Fruit fly (Drosophila melanogaster) whole organism: ENCODE data around the gene rost.

Experiments used
- CG8478 ChIP-seq: fragments of >200 bp; optimal IDR thresholded peaks from 2 replicates; lab custom pipeline; 2018; ENCODE audit warnings: inconsistent platforms
- Dll ChIP-seq: fragments of >200 bp; optimal IDR thresholded peaks from 2 replicates; lab custom pipeline; 2017
- EcR ChIP-seq, 2 experiments: fragments of >200 bp; optimal IDR thresholded peaks; 2 replicates each; lab custom pipeline; 2017; ENCODE audit warnings: missing biosample characterization in 2 of 2, missing genetic modification characterization in 2 of 2, missing genetic modification reagents in 2 of 2
- pan ChIP-seq: fragments of >200 bp; optimal IDR thresholded peaks from 2 replicates; lab custom pipeline; 2017
- psq ChIP-seq: fragments of >200 bp; optimal IDR thresholded peaks from 2 replicates; lab custom pipeline; 2017
- usp ChIP-seq: fragments of >200 bp; optimal IDR thresholded peaks from 2 replicates; lab custom pipeline; 2017; ENCODE audit warnings: missing biosample characterization, missing genetic modification characterization, mixed read lengths

The rost gene

dm6 chr2L:8987251-8987937 lies 1.9 kb downstream of the rost start:
- TF ChIP-seq Dll (lab: Kevin White, UChicago) (no peak), usp (GFP tag; lab: Kevin White, UChicago) (no peak), pan (lab: Kevin White, UChicago) (no peak), CG8478 (lab: Kevin White, UChicago) (no peak), psq (lab: Kevin White, UChicago) (no peak), EcR (GFP tag; optimal IDR thresholded peaks at IDR 0.05; lab: Kevin White, UChicago) (no peak)

- TF ChIP-seq CG8478 (lab: Kevin White, UChicago) (no peak), pan (lab: Kevin White, UChicago) (no peak), usp (GFP tag; lab: Kevin White, UChicago) (no peak), psq (lab: Kevin White, UChicago) (no peak), EcR (GFP tag; optimal IDR thresholded peaks at IDR 0.05; lab: Kevin White, UChicago) (no peak), Dll (lab: Kevin White, UChicago) (no peak)
These were observed 4.6 kb downstream of the rost start, which contains the start of gene CG13101 for dm6 chr2L:8984614-8985318. TSS of gene CG13101 (minus strand) at chr2L:8984872.

dm6 chr2L:8982584-8983302 lies 6.6 kb downstream of the rost start:
- TF ChIP-seq EcR (GFP tag; optimal IDR thresholded peaks at IDR 0.05; lab: Kevin White, UChicago) (no peak), CG8478 (lab: Kevin White, UChicago) (no peak), psq (lab: Kevin White, UChicago) (no peak), usp (GFP tag; lab: Kevin White, UChicago) (no peak), pan (lab: Kevin White, UChicago) (no peak), Dll (lab: Kevin White, UChicago) (no peak)

- TF ChIP-seq psq (lab: Kevin White, UChicago) (no peak), CG8478 (lab: Kevin White, UChicago) (no peak), Dll (lab: Kevin White, UChicago) (no peak), pan (lab: Kevin White, UChicago) (no peak), usp (GFP tag; lab: Kevin White, UChicago) (no peak), EcR (GFP tag; optimal IDR thresholded peaks at IDR 0.05; lab: Kevin White, UChicago) (no peak)
These were observed 9.0 kb downstream of the rost start, which contains the start of gene CG18662 for dm6 chr2L:8980359-8980758. TSS of gene CG18662 (plus strand) at chr2L:8980659.

dm6 chr2L:8975328-8975727 lies 14.0 kb downstream of the rost start, which contains the start of gene CG9541:
TSS of gene CG9541 (minus strand) at chr2L:8975428.
- no peak for TF ChIP-seq psq (lab: Kevin White, UChicago)
- no peak for TF ChIP-seq Dll (lab: Kevin White, UChicago)
- TF ChIP-seq CG8478 (lab: Kevin White, UChicago): no peak
- TF ChIP-seq pan (lab: Kevin White, UChicago): no peak
- TF ChIP-seq usp (GFP tag; lab: Kevin White, UChicago): no peak
- no peak for TF ChIP-seq EcR (GFP tag; optimal IDR thresholded peaks at IDR 0.05; lab: Kevin White, UChicago)

dm6 chr2L:8974506-8974905 lies 14.8 kb downstream of the rost start:
- no peak for TF ChIP-seq CG8478 (lab: Kevin White, UChicago)
- TF ChIP-seq EcR (GFP tag; optimal IDR thresholded peaks at IDR 0.05; lab: Kevin White, UChicago): no peak
- no peak for TF ChIP-seq usp (GFP tag; lab: Kevin White, UChicago)
- no peak for TF ChIP-seq pan (lab: Kevin White, UChicago)
- no peak for TF ChIP-seq Dll (lab: Kevin White, UChicago)
- TF ChIP-seq psq (lab: Kevin White, UChicago): no peak

dm6 chr2L:8972905-8973304 lies 16.4 kb downstream of the rost start:
- TF ChIP-seq psq (lab: Kevin White, UChicago) (no peak), usp (GFP tag; lab: Kevin White, UChicago) (no peak), pan (lab: Kevin White, UChicago) (no peak), Dll (lab: Kevin White, UChicago) (no peak), EcR (GFP tag; optimal IDR thresholded peaks at IDR 0.05; lab: Kevin White, UChicago) (no peak), CG8478 (lab: Kevin White, UChicago) (no peak)

dm6 chr2L:8967235-8967634 lies 22.1 kb downstream of the rost start, which contains the start of gene CG18088:
TSS of gene CG18088 (plus strand) at chr2L:8967535.
- TF ChIP-seq EcR (GFP tag; optimal IDR thresholded peaks at IDR 0.05; lab: Kevin White, UChicago): no peak
- TF ChIP-seq CG8478 (lab: Kevin White, UChicago): no peak
- TF ChIP-seq Dll (lab: Kevin White, UChicago): no peak
- no peak for TF ChIP-seq psq (lab: Kevin White, UChicago)
- TF ChIP-seq pan (lab: Kevin White, UChicago): no peak
- no peak for TF ChIP-seq usp (GFP tag; lab: Kevin White, UChicago)

- TF ChIP-seq pan (lab: Kevin White, UChicago) (no peak), CG8478 (lab: Kevin White, UChicago) (no peak), psq (lab: Kevin White, UChicago) (no peak)
These were observed 24.7 kb downstream of the rost start, which contains the start of gene CG32984 for dm6 chr2L:8964657-8965056. TSS of gene CG32984 (plus strand) at chr2L:8964957.

- TF ChIP-seq CG8478 (lab: Kevin White, UChicago) (no peak), pan (lab: Kevin White, UChicago) (no peak), psq (lab: Kevin White, UChicago) (no peak), usp (GFP tag; lab: Kevin White, UChicago) (no peak), EcR (GFP tag; optimal IDR thresholded peaks at IDR 0.05; lab: Kevin White, UChicago) (no peak), Dll (lab: Kevin White, UChicago) (no peak)
These were observed 27.1 kb downstream of the rost start, which contains the start of the genes CG9525 and CG32985 for dm6 chr2L:8962254-8962653. TSS of gene CG9525 (minus strand) at chr2L:8962354. TSS of gene CG32985 (plus strand) at chr2L:8962533.
